Worm (Caenorhabditis elegans): ENCODE data around the gene F20D6.2.

DNA sequence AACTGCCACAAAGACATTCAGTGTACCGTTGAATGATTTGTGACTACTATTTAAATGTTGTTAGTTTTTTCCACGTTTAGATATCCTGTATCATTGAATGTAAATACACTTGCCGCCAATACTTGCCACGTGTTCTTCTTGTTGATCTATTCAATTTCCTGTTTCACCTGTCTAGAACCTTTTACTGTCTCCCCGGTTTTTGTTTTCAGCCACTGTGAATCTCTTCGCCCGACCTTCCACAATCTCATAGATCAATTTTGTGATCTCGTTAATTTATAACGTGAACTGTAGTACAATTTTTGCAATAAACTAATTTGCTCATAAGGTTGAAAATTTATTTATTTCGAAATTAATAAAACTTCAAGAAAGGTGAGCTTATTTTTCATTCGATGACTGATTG lies 40.5 kb upstream of the F20D6.2 start, which contains the start of gene D1014.13:
- TF ChIP-seq C04F5.9 (tag; optimal IDR thresholded peaks at IDR 0.05), result no peak
- no peak for TF ChIP-seq mdl-1 (tag; optimal IDR thresholded peaks at IDR 0.05)
- TF ChIP-seq nhr-12 (tag; optimal IDR thresholded peaks at IDR 0.05), result no peak
- TF ChIP-seq ztf-11 (tag; optimal IDR thresholded peaks at IDR 0.05), result no peak
- TF ChIP-seq elt-3 (tag; optimal IDR thresholded peaks at IDR 0.05), result no peak
- TF ChIP-seq mef-2 (tag; optimal IDR thresholded peaks at IDR 0.05), result no peak
- TF ChIP-seq nhr-76 (tag; optimal IDR thresholded peaks at IDR 0.05), result no peak
- TF ChIP-seq egl-13 (tag; optimal IDR thresholded peaks at IDR 0.05), result no peak
- no peak for TF ChIP-seq mep-1 (tag; optimal IDR thresholded peaks at IDR 0.05)
- no peak for TF ChIP-seq nhr-77 (tag; optimal IDR thresholded peaks at IDR 0.05)
- no peak for TF ChIP-seq hlh-17 (GFP tag; optimal IDR thresholded peaks at IDR 0.05; ENCODE audit: borderline replicate concordance)
- no peak for TF ChIP-seq nhr-237 (tag; optimal IDR thresholded peaks at IDR 0.05)
- TF ChIP-seq nhr-28 (tag; optimal IDR thresholded peaks at IDR 0.05), result no peak
- no peak for TF ChIP-seq C34B4.2 (tag; optimal IDR thresholded peaks at IDR 0.05)
